Worm (Caenorhabditis elegans) whole organism, L1 larva: ENCODE measurements around the gene F56C3.7.

Source experiments
- C16A3.4 ChIP-seq: fragments of 150-350 bp; optimal IDR thresholded peaks from 2 replicates; lab custom pipeline; 2014; ENCODE audit warnings: missing biosample characterization, missing genetic modification characterization
- F16B12.6 ChIP-seq: fragments of 150-350 bp; optimal IDR thresholded peaks from 2 replicates; lab custom pipeline; 2014; ENCODE audit warnings: missing biosample characterization, missing genetic modification characterization
- Y116A8C.19 ChIP-seq: sonication (generic microtip); optimal IDR thresholded peaks from 2 replicates; lab custom pipeline; 2016; ENCODE audit warnings: missing compliant biosample characterization, missing genetic modification characterization, borderline replicate concordance
- aha-1 ChIP-seq: fragments of 150-350 bp; optimal IDR thresholded peaks from 2 replicates; lab custom pipeline; 2014; ENCODE audit warnings: missing biosample characterization, missing genetic modification characterization
- ceh-82 ChIP-seq, 3 experiments: fragments of 150-350 bp in 1 of 3; sonication (generic microtip) in 2 of 3; optimal IDR thresholded peaks; 2 replicates each; lab custom pipeline; 2014 to 2017; ENCODE audit warnings: missing biosample characterization in 3 of 3, missing genetic modification characterization in 3 of 3
- ceh-88 ChIP-seq: fragments of 200-800 bp; sonication (Bioruptor generic); IDR thresholded peaks from 2 replicates; pipeline ENCODE4 v1.3.6; 2022; ENCODE audit warnings: missing genetic modification characterization, missing compliant biosample characterization
- ceh-90 ChIP-seq: sonication (generic microtip); optimal IDR thresholded peaks from 2 replicates; lab custom pipeline; 2016; ENCODE audit warnings: missing genetic modification characterization, missing compliant biosample characterization
- dpl-1 ChIP-seq, 3 experiments: fragments of 150-350 bp in 2 of 3; sonication (generic microtip) in 1 of 3; optimal IDR thresholded peaks; 2 replicates each; lab custom pipeline; 2014 to 2017; ENCODE audit warnings: missing biosample characterization in 3 of 3, missing genetic modification characterization in 3 of 3, missing genetic modification reagents in 3 of 3
- dsc-1 ChIP-seq: sonication (generic microtip); optimal IDR thresholded peaks from 2 replicates; lab custom pipeline; 2016; ENCODE audit warnings: mild to moderate bottlenecking, missing genetic modification characterization, missing compliant biosample characterization
- egl-13 ChIP-seq: sonication (generic microtip); optimal IDR thresholded peaks from 2 replicates; lab custom pipeline; 2016; ENCODE audit warnings: missing genotype, missing genetic modification reagents, missing genetic modification characterization, missing compliant biosample characterization
- elt-2 ChIP-seq: sonication (generic microtip); optimal IDR thresholded peaks from 2 replicates; lab custom pipeline; 2016; ENCODE audit warnings: missing genetic modification characterization, mild to moderate bottlenecking, inconsistent platforms, missing compliant biosample characterization, missing genetic modification reagents
- ets-5 ChIP-seq: fragments of 200-800 bp; sonication (Bioruptor generic); IDR thresholded peaks from 2 replicates; pipeline ENCODE4 v1.3.6; 2022; ENCODE audit warnings: missing genetic modification characterization, missing compliant biosample characterization
- grh-1 ChIP-seq: fragments of 200-800 bp; sonication (Bioruptor generic); IDR thresholded peaks from 2 replicates; pipeline ENCODE4 v1.3.6; 2022; ENCODE audit warnings: missing genetic modification reagents, missing genetic modification characterization, missing compliant biosample characterization
- hlh-17 ChIP-seq: fragments of 200-800 bp; sonication (Bioruptor generic); optimal IDR thresholded peaks from 2 replicates; lab custom pipeline; 2018; ENCODE audit warnings: missing genetic modification characterization, mild to moderate bottlenecking, missing compliant biosample characterization, moderate library complexity, borderline replicate concordance
- hpl-2 ChIP-seq: fragments of 150-350 bp; optimal IDR thresholded peaks from 2 replicates; lab custom pipeline; 2014; ENCODE audit warnings: missing biosample characterization, missing genetic modification reagents, missing genetic modification characterization
- irx-1 ChIP-seq: sonication (generic microtip); optimal IDR thresholded peaks from 2 replicates; lab custom pipeline; 2016; ENCODE audit warnings: missing genetic modification characterization, missing compliant biosample characterization
- isw-1 ChIP-seq: fragments of 200-800 bp; sonication (Bioruptor generic); IDR thresholded peaks from 2 replicates; pipeline ENCODE4 v1.3.6; 2022; ENCODE audit warnings: missing genetic modification characterization, missing compliant biosample characterization
- jun-1 ChIP-seq: fragments of 150-350 bp; optimal IDR thresholded peaks from 2 replicates; lab custom pipeline; 2014; ENCODE audit warnings: missing biosample characterization, missing genetic modification reagents, missing genetic modification characterization
- lin-14 ChIP-seq: fragments of 200-800 bp; sonication (Bioruptor generic); optimal IDR thresholded peaks from 2 replicates; lab custom pipeline; 2018; ENCODE audit warnings: mild to moderate bottlenecking, missing genetic modification characterization, moderate library complexity, missing compliant biosample characterization
- lin-15B ChIP-seq: fragments of 150-350 bp; sonication (generic microtip); optimal IDR thresholded peaks from 3 replicates; lab custom pipeline; 2014; ENCODE audit warnings: missing biosample characterization, missing genetic modification characterization
- lin-35 ChIP-seq, 2 experiments: fragments of 150-350 bp; optimal IDR thresholded peaks; 2 replicates each; lab custom pipeline; 2014; ENCODE audit warnings: missing biosample characterization in 2 of 2, missing genetic modification characterization in 2 of 2, missing genetic modification reagents in 2 of 2
- lir-3 ChIP-seq: sonication (generic microtip); optimal IDR thresholded peaks from 2 replicates; lab custom pipeline; 2016; ENCODE audit warnings: mild to moderate bottlenecking, missing genetic modification characterization, moderate library complexity, missing compliant biosample characterization; ENCODE audit not compliant: poor library complexity
- mab-9 ChIP-seq: fragments of 200-800 bp; sonication (Bioruptor generic); IDR thresholded peaks from 2 replicates; pipeline ENCODE4 v1.3.6; 2022; ENCODE audit warnings: missing genetic modification reagents, missing genetic modification characterization, missing compliant biosample characterization
- mep-1 ChIP-seq: fragments of 150-350 bp; optimal IDR thresholded peaks from 2 replicates; lab custom pipeline; 2014; ENCODE audit warnings: missing biosample characterization, missing genetic modification characterization
- nhr-11 ChIP-seq: fragments of 150-350 bp; optimal IDR thresholded peaks from 2 replicates; lab custom pipeline; 2014; ENCODE audit warnings: missing biosample characterization, missing genetic modification characterization
- nhr-19 ChIP-seq: fragments of 200-800 bp; sonication (Bioruptor generic); conservative IDR thresholded peaks from 2 replicates; pipeline ENCODE4 v1.3.6; 2022; ENCODE audit warnings: missing genetic modification characterization, missing compliant biosample characterization
- nhr-20 ChIP-seq: sonication (generic microtip); optimal IDR thresholded peaks from 2 replicates; lab custom pipeline; 2016; ENCODE audit warnings: mild to moderate bottlenecking, missing genetic modification characterization, missing compliant biosample characterization
- nhr-28 ChIP-seq: fragments of 150-350 bp; optimal IDR thresholded peaks from 2 replicates; lab custom pipeline; 2014; ENCODE audit warnings: missing biosample characterization, missing genetic modification characterization
- nhr-71 ChIP-seq: sonication (generic microtip); optimal IDR thresholded peaks from 2 replicates; lab custom pipeline; 2016; ENCODE audit warnings: mild to moderate bottlenecking, missing genetic modification characterization, moderate library complexity, missing compliant biosample characterization
- nhr-76 ChIP-seq: sonication (generic microtip); optimal IDR thresholded peaks from 2 replicates; lab custom pipeline; 2017; ENCODE audit warnings: missing biosample characterization, missing genetic modification characterization
- nhr-77 ChIP-seq: fragments of 150-350 bp; optimal IDR thresholded peaks from 2 replicates; lab custom pipeline; 2014; ENCODE audit warnings: missing biosample characterization, missing genetic modification characterization
- nhr-90 ChIP-seq: sonication (generic microtip); optimal IDR thresholded peaks from 2 replicates; lab custom pipeline; 2016; ENCODE audit warnings: mild to moderate bottlenecking, missing genetic modification characterization, missing compliant biosample characterization; ENCODE audit not compliant: poor library complexity
- pag-3 ChIP-seq: sonication (generic microtip); optimal IDR thresholded peaks from 2 replicates; lab custom pipeline; 2017; ENCODE audit warnings: missing genetic modification characterization, mild to moderate bottlenecking, missing compliant biosample characterization, antibody characterized with exemption, borderline replicate concordance; ENCODE audit not compliant: insufficient read depth
- rnt-1 ChIP-seq: sonication (generic microtip); optimal IDR thresholded peaks from 2 replicates; lab custom pipeline; 2016; ENCODE audit warnings: mild to moderate bottlenecking, missing genetic modification characterization, moderate library complexity, missing compliant biosample characterization
- skn-1 ChIP-seq: fragments of 150-350 bp; optimal IDR thresholded peaks from 2 replicates; lab custom pipeline; 2014; ENCODE audit warnings: missing biosample characterization, missing genetic modification characterization
- snu-23 ChIP-seq: sonication (generic microtip); optimal IDR thresholded peaks from 2 replicates; lab custom pipeline; 2016; ENCODE audit warnings: missing genetic modification characterization, missing compliant biosample characterization
- sox-4 ChIP-seq: sonication (generic microtip); optimal IDR thresholded peaks from 2 replicates; lab custom pipeline; 2016; ENCODE audit warnings: missing genetic modification characterization, missing compliant biosample characterization
- sptf-1 ChIP-seq: fragments of 150-350 bp; optimal IDR thresholded peaks from 2 replicates; lab custom pipeline; 2014; ENCODE audit warnings: missing biosample characterization, missing genetic modification characterization
- tbx-2 ChIP-seq: sonication (generic microtip); optimal IDR thresholded peaks from 2 replicates; lab custom pipeline; 2016; ENCODE audit warnings: missing genetic modification characterization, missing compliant biosample characterization
- tlp-1 ChIP-seq: fragments of 150-350 bp; optimal IDR thresholded peaks from 2 replicates; lab custom pipeline; 2014; ENCODE audit warnings: missing biosample characterization, missing genetic modification characterization
- unc-62 ChIP-seq: fragments of 150-350 bp; optimal IDR thresholded peaks from 2 replicates; lab custom pipeline; 2014; ENCODE audit warnings: missing biosample characterization, missing genetic modification reagents, missing genetic modification characterization
- xbp-1 ChIP-seq: sonication (generic microtip); optimal IDR thresholded peaks from 2 replicates; lab custom pipeline; 2016; ENCODE audit warnings: missing genetic modification characterization, missing compliant biosample characterization

Gene F56C3.7

ce11 chrX:1337834-1338233, 32.8 kb downstream of the F56C3.7 start:
- TF ChIP-seq lin-15B (tag; lab: Kevin White, UChicago) (no peak), xbp-1 (tag; lab: Kevin White, UChicago) (no peak), elt-2 (tag; lab: Kevin White, UChicago) (peak; percentile 29), jun-1 (tag; lab: Kevin White, UChicago) (no peak), pag-3 (tag; lab: Kevin White, UChicago) (no peak), dsc-1 (tag; lab: Kevin White, UChicago) (no peak)
- TF ChIP-seq, all 84 proteins: peak for 1

- TF ChIP-seq nhr-20 (tag; lab: Kevin White, UChicago) (peak; percentile 25), tlp-1 (tag; lab: Kevin White, UChicago) (no peak), elt-2 (tag; lab: Kevin White, UChicago) (peak; percentile 87), grh-1 (GFP tag; lab: Robert Waterston, UW) (no peak), nhr-90 (peak; percentile 19), lin-35 (GFP tag; optimal IDR thresholded peaks at IDR 0.05; lab: Kevin White, UChicago) (peak in 1 of 2 experiments; percentile 56), nhr-71 (tag; lab: Kevin White, UChicago) (peak; percentile 31)
- TF ChIP-seq, all 84 proteins: peak for 5
These were observed 33.6 kb downstream of the F56C3.7 start, which contains the start of gene ttr-37 for ce11 chrX:1337009-1337408. ttr-37 (minus strand) TSS chrX:1337175.

DNA sequence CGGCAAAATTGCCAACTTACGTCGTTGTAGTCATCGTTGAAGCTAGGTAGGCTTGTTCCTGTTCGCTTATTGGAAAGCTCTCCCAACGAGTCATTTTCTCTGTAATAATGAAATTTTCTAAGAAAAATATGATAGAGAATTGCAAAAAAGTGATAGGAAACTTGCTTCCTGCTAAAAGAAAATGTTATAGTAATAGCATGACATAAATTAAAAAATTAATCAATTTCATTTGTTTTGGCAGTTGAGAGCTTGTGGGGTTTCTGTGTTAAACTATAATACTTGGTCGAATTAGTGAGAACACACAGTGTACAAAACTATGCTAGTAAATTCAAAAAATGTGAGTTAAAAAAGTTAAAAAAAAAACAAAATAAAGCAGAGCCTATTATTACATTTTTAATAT, 40.7 kb downstream of the F56C3.7 start, which contains the start of gene F21E9.2:
F21E9.2 (minus strand) TSS at position 101 of the 400 bp plus-strand sequence.
- TF ChIP-seq dpl-1 (GFP tag; optimal IDR thresholded peaks at IDR 0.05; lab: Kevin White, UChicago) (no peak), hlh-17 (GFP tag; lab: Kevin White, UChicago) (no peak), lin-15B (tag; lab: Kevin White, UChicago) (no peak), sptf-1 (tag; lab: Kevin White, UChicago) (no peak), nhr-11 (tag; lab: Kevin White, UChicago) (no peak), ceh-82 (tag; optimal IDR thresholded peaks at IDR 0.05; lab: Kevin White, UChicago) (no peak), sox-4 (tag; lab: Kevin White, UChicago) (no peak), ceh-90 (tag; lab: Kevin White, UChicago) (no peak), tbx-2 (tag; lab: Kevin White, UChicago) (no peak), mep-1 (no peak), ceh-88 (no peak), F16B12.6 (tag; lab: Kevin White, UChicago) (no peak), lir-3 (tag; lab: Kevin White, UChicago) (no peak)
- TF ChIP-seq, all 84 proteins: peak for 0

- no peak for TF ChIP-seq Y116A8C.19 (tag; lab: Kevin White, UChicago)
- TF ChIP-seq grh-1 (GFP tag; lab: Robert Waterston, UW), result no peak
- no peak for TF ChIP-seq tlp-1 (tag; lab: Kevin White, UChicago)
- TF ChIP-seq jun-1 (tag; lab: Kevin White, UChicago), result no peak
- no peak for TF ChIP-seq mab-9 (GFP tag; lab: Robert Waterston, UW)
- TF ChIP-seq, all 84 proteins: peak for 0
These were observed 43.4 kb downstream of the F56C3.7 start for ce11 chrX:1327201-1327600.

DNA sequence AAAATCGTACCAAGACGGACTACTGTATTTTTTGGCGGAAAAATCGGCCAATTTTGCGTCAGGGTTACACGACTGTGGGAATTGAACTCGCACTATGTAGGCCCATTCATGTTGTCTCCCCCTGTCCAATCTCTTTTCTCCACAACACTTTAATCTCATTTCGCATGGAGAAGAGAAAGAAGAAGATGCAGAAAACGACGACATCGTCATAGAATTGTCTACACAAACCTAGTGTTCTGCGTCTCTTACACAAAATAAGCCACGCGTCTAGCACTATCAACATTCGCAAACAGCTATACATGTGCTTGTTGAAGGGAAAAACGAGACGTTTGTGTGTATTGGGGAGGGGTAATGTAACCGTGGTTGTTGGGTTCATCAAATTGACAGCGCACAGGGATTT, 47.6 kb downstream of the F56C3.7 start:
- TF ChIP-seq irx-1 (tag; lab: Kevin White, UChicago) (peak; percentile 73), aha-1 (tag; lab: Kevin White, UChicago) (no peak), lin-14 (GFP tag; lab: Kevin White, UChicago) (peak; percentile 83), hpl-2 (GFP tag; lab: Kevin White, UChicago) (peak; percentile 76), lin-15B (tag; lab: Kevin White, UChicago) (peak; percentile 2), isw-1 (GFP tag; lab: Robert Waterston, UW) (peak; percentile 52), sptf-1 (tag; lab: Kevin White, UChicago) (no peak), C16A3.4 (peak; percentile 89), snu-23 (GFP tag; lab: Kevin White, UChicago) (peak; percentile 93), egl-13 (tag; lab: Kevin White, UChicago) (peak; percentile 34), tbx-2 (tag; lab: Kevin White, UChicago) (peak; percentile 79), ets-5 (GFP tag; lab: Robert Waterston, UW) (no peak), nhr-76 (tag; lab: Kevin White, UChicago) (no peak), unc-62 (GFP tag; lab: Kevin White, UChicago) (no peak), mep-1 (peak; percentile 80), nhr-77 (peak; percentile 72), nhr-19 (GFP tag; lab: Robert Waterston, UW) (peak; percentile 72), tlp-1 (tag; lab: Kevin White, UChicago) (no peak), lir-3 (tag; lab: Kevin White, UChicago) (no peak), nhr-28 (tag; lab: Kevin White, UChicago) (no peak), dsc-1 (tag; lab: Kevin White, UChicago) (peak; percentile 83), rnt-1 (tag; lab: Kevin White, UChicago) (peak; percentile 27), skn-1 (tag; lab: Kevin White, UChicago) (peak; percentile 92), ceh-90 (tag; lab: Kevin White, UChicago) (no peak)
